Worm (Caenorhabditis elegans): ENCODE data around the gene Y54F10BM.20.

DNA sequence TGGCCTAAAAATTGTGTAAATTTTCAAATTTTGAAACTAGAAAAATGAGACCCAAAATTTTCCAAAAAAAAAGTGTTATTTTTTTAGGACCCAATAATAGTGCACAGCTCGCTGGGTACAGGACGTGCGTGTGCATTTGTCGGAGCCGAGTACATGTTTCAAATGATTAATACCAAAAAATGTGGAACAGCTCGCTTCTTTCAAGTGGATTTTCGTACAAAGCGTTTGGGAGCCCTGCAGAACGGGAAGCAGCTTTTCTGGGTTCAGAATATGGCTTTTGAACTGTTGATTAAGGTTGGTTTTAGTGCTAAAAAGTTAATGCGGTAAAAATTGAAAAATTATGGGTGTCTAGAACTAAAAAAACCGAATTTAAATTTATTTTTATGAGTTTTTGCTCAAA lies 19.8 kb upstream of the Y54F10BM.20 start:
- TF ChIP-seq C06A6.2 (GFP tag; conservative IDR thresholded peaks at IDR 0.05) (no peak), snpc-4 (GFP tag; optimal IDR thresholded peaks at IDR 0.05) (no peak), snpc-4 (tag; optimal IDR thresholded peaks at IDR 0.05) (no peak), attf-3 (GFP tag; conservative IDR thresholded peaks at IDR 0.05) (no peak), tbx-9 (tag; optimal IDR thresholded peaks at IDR 0.05; ENCODE audit: borderline replicate concordance) (no peak)
